Fruit fly (Drosophila melanogaster) whole organism, embryonic: Measurements from ENCODE around the gene CG9903.

ENCODE experiments used
- Bteb2 ChIP-seq: fragments of 200-800 bp; sonication (Bioruptor generic); optimal IDR thresholded peaks from 2 replicates; lab custom pipeline; 2016; ENCODE audit warnings: missing biosample characterization, missing genetic modification characterization
- CG11247 ChIP-seq: fragments of 200-800 bp; sonication (Bioruptor generic); IDR thresholded peaks from 2 replicates; pipeline ENCODE4 v1.3.6; 2022; ENCODE audit warnings: missing biosample characterization, missing genetic modification characterization
- CG13424 ChIP-seq: fragments of 200-800 bp; sonication (Bioruptor generic); optimal IDR thresholded peaks from 2 replicates; lab custom pipeline; 2019; ENCODE audit warnings: missing biosample characterization, mild to moderate bottlenecking, missing genetic modification characterization, moderate library complexity
- CG1602 ChIP-seq: fragments of 200-800 bp; sonication (Bioruptor generic); optimal IDR thresholded peaks from 3 replicates; lab custom pipeline; 2016; ENCODE audit warnings: missing biosample characterization, missing genetic modification characterization
- CG17385 ChIP-seq: fragments of 200-800 bp; sonication (Bioruptor generic); optimal IDR thresholded peaks from 3 replicates; lab custom pipeline; 2018; ENCODE audit warnings: missing biosample characterization, mild to moderate bottlenecking, missing genetic modification characterization
- CG1792 ChIP-seq: fragments of 200-800 bp; sonication (Bioruptor generic); optimal IDR thresholded peaks from 2 replicates; lab custom pipeline; 2016; ENCODE audit warnings: missing biosample characterization, missing genetic modification characterization
- CG2129 ChIP-seq: fragments of 200-800 bp; sonication (Bioruptor generic); IDR thresholded peaks from 2 replicates; pipeline ENCODE4 v1.3.6; 2022; ENCODE audit warnings: missing biosample characterization, missing genetic modification characterization; ENCODE audit not compliant: partially characterized antibody
- CG2199 ChIP-seq: fragments of 200-800 bp; sonication (Bioruptor generic); IDR thresholded peaks from 3 replicates; pipeline ENCODE4 v1.3.6; 2022; ENCODE audit warnings: missing biosample characterization, missing genetic modification characterization
- CG2889 ChIP-seq: fragments of 200-800 bp; sonication (Bioruptor generic); IDR thresholded peaks from 3 replicates; pipeline ENCODE4 v1.3.6; 2022; ENCODE audit warnings: missing biosample characterization, missing genetic modification characterization
- CG30020 ChIP-seq: fragments of 200-800 bp; optimal IDR thresholded peaks from 2 replicates; lab custom pipeline; 2019; ENCODE audit warnings: missing biosample characterization, mild to moderate bottlenecking, missing genetic modification characterization, moderate library complexity
- CG3163 ChIP-seq: fragments of 200-800 bp; sonication (Bioruptor generic); optimal IDR thresholded peaks from 3 replicates; lab custom pipeline; 2016; ENCODE audit warnings: missing biosample characterization, missing genetic modification characterization
- CG3995 ChIP-seq: fragments of 200-800 bp; sonication (Bioruptor generic); optimal IDR thresholded peaks from 3 replicates; lab custom pipeline; 2016; ENCODE audit warnings: missing biosample characterization, missing genetic modification characterization
- CG7745 ChIP-seq: fragments of 200-800 bp; sonication (Bioruptor generic); optimal IDR thresholded peaks from 2 replicates; lab custom pipeline; 2018; ENCODE audit warnings: missing biosample characterization, mild to moderate bottlenecking, missing genetic modification characterization, moderate library complexity
- CG9932 ChIP-seq: fragments of 200-800 bp; sonication (Bioruptor generic); IDR thresholded peaks from 2 replicates; pipeline ENCODE4 v1.3.6; 2022; ENCODE audit warnings: missing biosample characterization, missing genetic modification characterization
- Chrac-16 ChIP-seq: fragments of 200-800 bp; sonication (Bioruptor generic); optimal IDR thresholded peaks from 3 replicates; lab custom pipeline; 2016; ENCODE audit warnings: missing biosample characterization, missing genetic modification characterization
- Dad ChIP-seq: fragments of 200-800 bp; sonication (Bioruptor generic); optimal IDR thresholded peaks from 3 replicates; lab custom pipeline; 2016; ENCODE audit warnings: missing biosample characterization, missing genetic modification characterization
- Dfd ChIP-seq, 2 experiments: fragments of >200 bp; optimal IDR thresholded peaks; 2 replicates each; lab custom pipeline; 2017; ENCODE audit warnings: missing biosample characterization in 2 of 2, missing genetic modification characterization in 2 of 2
- Eip74EF ChIP-seq, 2 experiments: fragments of 200-800 bp in 1 of 2; fragments of >200 bp in 1 of 2; sonication (Bioruptor generic) in 1 of 2; optimal IDR thresholded peaks; 2 replicates each; lab custom pipeline; 2017 to 2019; ENCODE audit warnings: missing biosample characterization in 2 of 2, missing genetic modification characterization in 2 of 2, mild to moderate bottlenecking in 1 of 2, moderate library complexity in 1 of 2
- Gug ChIP-seq: fragments of 200-800 bp; sonication (Bioruptor generic); IDR thresholded peaks from 4 replicates; pipeline ENCODE4 v1.3.6; 2022; ENCODE audit warnings: missing biosample characterization, missing genetic modification characterization
- HLHmδ ChIP-seq: fragments of 200-800 bp; sonication (Bioruptor generic); optimal IDR thresholded peaks from 2 replicates; lab custom pipeline; 2018; ENCODE audit warnings: missing biosample characterization, mild to moderate bottlenecking, missing genetic modification characterization, moderate library complexity
- Jarid2 ChIP-seq: fragments of 200-800 bp; sonication (Bioruptor generic); optimal IDR thresholded peaks from 3 replicates; lab custom pipeline; 2017; ENCODE audit warnings: mild to moderate bottlenecking, missing biosample characterization, missing genetic modification reagents, missing genetic modification characterization
- Lpt ChIP-seq: fragments of >200 bp; optimal IDR thresholded peaks from 2 replicates; lab custom pipeline; 2018; ENCODE audit warnings: missing biosample characterization, missing genetic modification characterization
- Mad ChIP-seq: fragments of 200-800 bp; sonication (Bioruptor generic); optimal IDR thresholded peaks from 2 replicates; lab custom pipeline; 2016; ENCODE audit warnings: missing biosample characterization, missing genetic modification characterization
- Max ChIP-seq: fragments of 200-800 bp; sonication (Bioruptor generic); optimal IDR thresholded peaks from 2 replicates; lab custom pipeline; 2016; ENCODE audit warnings: missing biosample characterization, mild to moderate bottlenecking, missing genetic modification characterization
- NK7.1 ChIP-seq: fragments of 200-800 bp; sonication (Bioruptor generic); optimal IDR thresholded peaks from 3 replicates; lab custom pipeline; 2016; ENCODE audit warnings: missing biosample characterization, missing genetic modification characterization
- Opbp ChIP-seq: fragments of 200-800 bp; sonication (Bioruptor generic); IDR thresholded peaks from 3 replicates; pipeline ENCODE4 v1.3.6; 2022; ENCODE audit warnings: missing biosample characterization, missing genetic modification characterization; ENCODE audit not compliant: partially characterized antibody
- Optix ChIP-seq: fragments of 200-800 bp; sonication (Bioruptor generic); IDR thresholded peaks from 3 replicates; pipeline ENCODE4 v1.3.6; 2022; ENCODE audit warnings: missing biosample characterization, missing genetic modification characterization
- Sox100B ChIP-seq: fragments of 200-800 bp; sonication (Bioruptor generic); optimal IDR thresholded peaks from 3 replicates; lab custom pipeline; 2018; ENCODE audit warnings: missing biosample characterization, mild to moderate bottlenecking, missing genetic modification characterization
- Spps ChIP-seq: fragments of 200-800 bp; sonication (Bioruptor generic); optimal IDR thresholded peaks from 2 replicates; lab custom pipeline; 2018; ENCODE audit warnings: missing biosample characterization, mild to moderate bottlenecking, missing genetic modification characterization
- Stat92E ChIP-seq, 3 experiments: fragments of >200 bp in 2 of 3; fragments of 200-800 bp in 1 of 3; sonication (Bioruptor generic) in 1 of 3; optimal IDR thresholded peaks; 2 replicates each; lab custom pipeline; 2017 to 2019; ENCODE audit warnings: missing biosample characterization in 3 of 3, missing genetic modification characterization in 3 of 3, mild to moderate bottlenecking in 1 of 3, moderate library complexity in 1 of 3
- chif ChIP-seq, 2 experiments: fragments of 200-800 bp; sonication (Bioruptor generic); optimal IDR thresholded peaks; 3 replicates each; lab custom pipeline; 2016; ENCODE audit warnings: missing biosample characterization in 2 of 2, missing genetic modification characterization in 2 of 2
- crol ChIP-seq: fragments of 200-800 bp; sonication (Bioruptor generic); IDR thresholded peaks from 2 replicates; pipeline ENCODE4 v1.3.6; 2022; ENCODE audit warnings: missing biosample characterization, missing genetic modification characterization
- dm ChIP-seq: fragments of 200-800 bp; sonication (Bioruptor generic); optimal IDR thresholded peaks from 3 replicates; lab custom pipeline; 2016; ENCODE audit warnings: missing biosample characterization, missing genetic modification characterization
- en ChIP-seq: fragments of 200-800 bp; sonication (Bioruptor generic); optimal IDR thresholded peaks from 2 replicates; lab custom pipeline; 2016; ENCODE audit warnings: missing biosample characterization, missing genetic modification characterization
- fd64A ChIP-seq: fragments of 200-800 bp; sonication (Bioruptor generic); optimal IDR thresholded peaks from 3 replicates; lab custom pipeline; 2018; ENCODE audit warnings: missing biosample characterization, mild to moderate bottlenecking, missing genetic modification characterization
- her ChIP-seq: fragments of 200-800 bp; sonication (Bioruptor generic); optimal IDR thresholded peaks from 2 replicates; lab custom pipeline; 2016; ENCODE audit warnings: missing biosample characterization, missing genetic modification characterization
- kah ChIP-seq: fragments of 200-800 bp; sonication (Bioruptor generic); optimal IDR thresholded peaks from 2 replicates; lab custom pipeline; 2018; ENCODE audit warnings: missing biosample characterization, mild to moderate bottlenecking, missing genetic modification characterization
- lbe ChIP-seq: fragments of 200-800 bp; sonication (Bioruptor generic); optimal IDR thresholded peaks from 2 replicates; lab custom pipeline; 2016; ENCODE audit warnings: missing biosample characterization, mild to moderate bottlenecking, missing genetic modification characterization
- lilli ChIP-seq: fragments of 200-800 bp; sonication (Bioruptor generic); optimal IDR thresholded peaks from 3 replicates; lab custom pipeline; 2016; ENCODE audit warnings: missing biosample characterization, missing genetic modification characterization
- lov ChIP-seq, 2 experiments: fragments of 200-800 bp in 1 of 2; fragments of >200 bp in 1 of 2; sonication (Bioruptor generic) in 1 of 2; IDR thresholded peaks in 1 of 2; optimal IDR thresholded peaks in 1 of 2; 2 replicates in 1 of 2; 3 replicates in 1 of 2; pipeline versions ENCODE4 v1.3.6 to Lab custom; 2017 to 2022; ENCODE audit warnings: missing biosample characterization in 1 of 2, missing genetic modification characterization in 1 of 2
- luna ChIP-seq: fragments of 200-800 bp; sonication (Bioruptor generic); optimal IDR thresholded peaks from 2 replicates; lab custom pipeline; 2016; ENCODE audit warnings: missing biosample characterization, missing genetic modification characterization
- nmo ChIP-seq: fragments of 200-800 bp; sonication (Bioruptor generic); optimal IDR thresholded peaks from 2 replicates; lab custom pipeline; 2018; ENCODE audit warnings: missing biosample characterization, mild to moderate bottlenecking, missing genetic modification characterization, moderate library complexity
- oc ChIP-seq: fragments of 200-800 bp; sonication (Bioruptor generic); optimal IDR thresholded peaks from 2 replicates; lab custom pipeline; 2018; ENCODE audit warnings: missing biosample characterization, mild to moderate bottlenecking, missing genetic modification characterization, moderate library complexity
- pfk ChIP-seq: fragments of 200-800 bp; sonication (Bioruptor generic); optimal IDR thresholded peaks from 2 replicates; lab custom pipeline; 2018; ENCODE audit warnings: missing biosample characterization, mild to moderate bottlenecking, missing genetic modification characterization, moderate library complexity
- ro ChIP-seq: fragments of 200-800 bp; sonication (Bioruptor generic); IDR thresholded peaks from 2 replicates; pipeline ENCODE4 v1.3.6; 2022; ENCODE audit warnings: missing biosample characterization, missing genetic modification characterization
- sim ChIP-seq: fragments of 200-800 bp; sonication (Bioruptor generic); IDR thresholded peaks from 2 replicates; pipeline ENCODE4 v1.3.6; 2022; ENCODE audit warnings: missing biosample characterization, missing genetic modification characterization
- sima ChIP-seq: fragments of 200-800 bp; sonication (Bioruptor generic); optimal IDR thresholded peaks from 2 replicates; lab custom pipeline; 2016; ENCODE audit warnings: missing biosample characterization, missing genetic modification characterization
- stwl ChIP-seq: fragments of 200-800 bp; sonication (Bioruptor generic); optimal IDR thresholded peaks from 3 replicates; lab custom pipeline; 2018; ENCODE audit warnings: missing biosample characterization, mild to moderate bottlenecking, missing genetic modification characterization, moderate library complexity
- sug ChIP-seq: fragments of 200-800 bp; optimal IDR thresholded peaks from 2 replicates; lab custom pipeline; 2019; ENCODE audit warnings: missing biosample characterization, mild to moderate bottlenecking, missing genetic modification characterization, moderate library complexity
- tll ChIP-seq, 2 experiments: fragments of 200-800 bp in 1 of 2; fragments of >200 bp in 1 of 2; sonication (Bioruptor generic) in 1 of 2; optimal IDR thresholded peaks; 2 replicates each; lab custom pipeline; 2017 to 2019; ENCODE audit warnings: missing biosample characterization in 2 of 2, missing genetic modification characterization in 2 of 2, mild to moderate bottlenecking in 1 of 2, moderate library complexity in 1 of 2
- trh ChIP-seq: fragments of 200-800 bp; sonication (Bioruptor generic); optimal IDR thresholded peaks from 2 replicates; lab custom pipeline; 2016; ENCODE audit warnings: missing biosample characterization, missing genetic modification characterization

CG9903 gene

DNA sequence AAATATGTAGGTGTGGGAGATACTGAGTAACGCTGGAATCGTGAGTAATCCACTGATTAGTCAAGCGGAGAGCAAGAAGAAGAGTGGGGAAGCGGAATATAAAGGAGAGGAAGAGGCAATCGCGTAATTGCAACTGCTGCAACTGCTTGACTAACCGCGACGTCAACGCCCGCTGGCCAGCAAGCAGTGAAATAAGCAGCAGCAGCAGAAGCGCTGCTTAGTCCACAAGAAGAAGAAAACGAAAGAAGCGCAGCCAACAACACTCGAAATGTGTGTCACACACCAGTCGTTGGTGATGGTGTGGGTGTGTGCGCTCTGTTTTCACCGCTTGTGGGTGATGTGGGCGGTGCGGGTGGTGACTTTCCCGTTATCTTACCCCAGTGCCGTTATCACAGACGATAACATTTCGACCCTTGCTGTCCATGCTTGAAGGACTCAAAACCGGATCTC lies 12.3 kb upstream of the CG9903 start (continued):
- no peak for TF ChIP-seq lilli (GFP tag; lab: Kevin White, UChicago)
- peak; percentile 97 for TF ChIP-seq CG17385 (GFP tag; lab: Kevin White, UChicago)
- TF ChIP-seq ro (GFP tag; lab: Robert Waterston, UW) = no peak
- no peak for TF ChIP-seq Stat92E (GFP tag; optimal IDR thresholded peaks at IDR 0.05; lab: Kevin White, UChicago)
- peak; percentile 90 for TF ChIP-seq crol
- TF ChIP-seq CG3995 (GFP tag; lab: Kevin White, UChicago) = no peak
- TF ChIP-seq CG1792 (GFP tag; lab: Kevin White, UChicago) = no peak
- TF ChIP-seq sug (tag; lab: Kevin White, UChicago) = peak; percentile 26
- no peak for TF ChIP-seq CG30020
- TF ChIP-seq Spps (tag; lab: Kevin White, UChicago) = no peak
- TF ChIP-seq lbe (GFP tag; lab: Kevin White, UChicago) = no peak
- TF ChIP-seq nmo (GFP tag; lab: Kevin White, UChicago) = no peak
- TF ChIP-seq CG11247 (GFP tag; lab: Robert Waterston, UW) = no peak
- TF ChIP-seq Chrac-16 (GFP tag; lab: Kevin White, UChicago) = no peak
- TF ChIP-seq HLHmδ (GFP tag; lab: Kevin White, UChicago) = no peak
- TF ChIP-seq Bteb2 (GFP tag; lab: Kevin White, UChicago) = no peak
- TF ChIP-seq lov (optimal IDR thresholded peaks at IDR 0.05; lab: Kevin White, UChicago) = no peak
- TF ChIP-seq lov (GFP tag; IDR thresholded peaks at IDR 0.05; lab: Robert Waterston, UW) = no peak
- TF ChIP-seq en (GFP tag; lab: Kevin White, UChicago) = no peak
- TF ChIP-seq NK7.1 (GFP tag; lab: Kevin White, UChicago) = no peak
- no peak for TF ChIP-seq CG3163
- no peak for TF ChIP-seq Gug
- no peak for TF ChIP-seq her (GFP tag; lab: Kevin White, UChicago)
- no peak for TF ChIP-seq Jarid2 (GFP tag; lab: Kevin White, UChicago)
- no peak for TF ChIP-seq Optix (GFP tag; lab: Robert Waterston, UW)
- TF ChIP-seq CG2889 (GFP tag; lab: Robert Waterston, UW) = no peak
- no peak for TF ChIP-seq CG2129
- TF ChIP-seq Opbp (GFP tag; lab: Robert Waterston, UW) = peak; percentile 40; the same call in 1 of the 3 replicates
- peak; percentile 49; the same call in 1 of the 3 replicates for TF ChIP-seq CG2199 (GFP tag; lab: Robert Waterston, UW)
- no peak for TF ChIP-seq fd64A (GFP tag; lab: Kevin White, UChicago)
- TF ChIP-seq CG9932 (GFP tag; lab: Robert Waterston, UW) = no peak
- TF ChIP-seq kah (GFP tag; lab: Kevin White, UChicago) = no peak
- no peak for TF ChIP-seq luna
- TF ChIP-seq Sox100B (GFP tag; lab: Kevin White, UChicago) = no peak
- TF ChIP-seq Eip74EF (GFP tag; optimal IDR thresholded peaks at IDR 0.05; lab: Kevin White, UChicago) = peak in 1 of 2 experiments; percentile 97
- no peak for TF ChIP-seq dm (GFP tag; lab: Kevin White, UChicago)
- TF ChIP-seq CG13424 (tag; lab: Kevin White, UChicago) = no peak
- TF ChIP-seq Mad (GFP tag; lab: Kevin White, UChicago) = no peak
- TF ChIP-seq Dad (GFP tag; lab: Kevin White, UChicago) = no peak
- TF ChIP-seq CG7745 (tag; lab: Kevin White, UChicago) = no peak
- TF ChIP-seq stwl = peak; percentile 48
- TF ChIP-seq CG1602 (GFP tag; lab: Kevin White, UChicago) = no peak
- TF ChIP-seq sima (GFP tag; lab: Kevin White, UChicago) = no peak
- TF ChIP-seq chif (GFP tag; optimal IDR thresholded peaks at IDR 0.05; lab: Kevin White, UChicago) = no peak
- TF ChIP-seq sim (GFP tag; lab: Robert Waterston, UW) = no peak
- TF ChIP-seq tll (GFP tag; optimal IDR thresholded peaks at IDR 0.05; lab: Kevin White, UChicago) = peak in 1 of 2 experiments; percentile 45
- no peak for TF ChIP-seq pfk (GFP tag; lab: Kevin White, UChicago)
- peak in 1 of 2 experiments; percentile 86 for TF ChIP-seq Dfd (GFP tag; optimal IDR thresholded peaks at IDR 0.05; lab: Kevin White, UChicago)
- no peak for TF ChIP-seq Max (GFP tag; lab: Kevin White, UChicago)
- peak; percentile 9 for TF ChIP-seq Lpt (GFP tag; lab: Kevin White, UChicago)
- no peak for TF ChIP-seq trh (GFP tag; lab: Kevin White, UChicago)
- no peak for TF ChIP-seq oc (tag; lab: Kevin White, UChicago)
